Worm (Caenorhabditis elegans) whole organism, mixed stage, embryonic: ENCODE data around the gene T24D8.6.

Experiments used
- M03D4.4 ChIP-seq: sonication (generic microtip); optimal IDR thresholded peaks from 2 replicates; lab custom pipeline; 2017; ENCODE audit warnings: mild to moderate bottlenecking, missing genetic modification characterization, missing compliant biosample characterization
- bed-3 ChIP-seq: fragments of 200-800 bp; sonication (Bioruptor generic); optimal IDR thresholded peaks from 3 replicates; lab custom pipeline; 2018; ENCODE audit warnings: mild to moderate bottlenecking, missing genetic modification characterization, moderate library complexity, missing compliant biosample characterization
- blmp-1 ChIP-seq: fragments of 150-350 bp; optimal IDR thresholded peaks from 2 replicates; lab custom pipeline; 2014; ENCODE audit warnings: missing biosample characterization, missing genetic modification characterization
- ceh-39 ChIP-seq: fragments of 150-350 bp; optimal IDR thresholded peaks from 2 replicates; lab custom pipeline; 2014; ENCODE audit warnings: missing biosample characterization, missing genetic modification characterization
- ceh-43 ChIP-seq: fragments of 200-800 bp; sonication (Bioruptor generic); optimal IDR thresholded peaks from 2 replicates; lab custom pipeline; 2018; ENCODE audit warnings: mild to moderate bottlenecking, missing genetic modification characterization, moderate library complexity, missing compliant biosample characterization
- ceh-83 ChIP-seq: fragments of 200-800 bp; sonication (Bioruptor generic); optimal IDR thresholded peaks from 2 replicates; lab custom pipeline; 2018; ENCODE audit warnings: mild to moderate bottlenecking, missing genetic modification characterization, missing compliant biosample characterization
- ces-1 ChIP-seq: fragments of 150-350 bp; optimal IDR thresholded peaks from 2 replicates; lab custom pipeline; 2014; ENCODE audit warnings: missing biosample characterization, missing genetic modification reagents, missing genetic modification characterization
- cnd-1 ChIP-seq: fragments of 200-800 bp; sonication (Bioruptor generic); optimal IDR thresholded peaks from 2 replicates; lab custom pipeline; 2018; ENCODE audit warnings: mild to moderate bottlenecking, missing genetic modification characterization, missing compliant biosample characterization
- drap-1 ChIP-seq: fragments of 200-800 bp; sonication (Bioruptor generic); optimal IDR thresholded peaks from 3 replicates; lab custom pipeline; 2018; ENCODE audit warnings: mild to moderate bottlenecking, missing genetic modification characterization, missing compliant biosample characterization
- elt-1 ChIP-seq: sonication (generic microtip); optimal IDR thresholded peaks from 2 replicates; lab custom pipeline; 2017; ENCODE audit warnings: missing genetic modification characterization, mild to moderate bottlenecking, missing compliant biosample characterization, antibody characterized with exemption, moderate library complexity, borderline replicate concordance; ENCODE audit not compliant: insufficient read depth
- elt-3 ChIP-seq: fragments of 150-350 bp; optimal IDR thresholded peaks from 2 replicates; lab custom pipeline; 2014; ENCODE audit warnings: missing biosample characterization, missing genetic modification characterization
- flh-1 ChIP-seq: fragments of 200-800 bp; sonication (Bioruptor generic); optimal IDR thresholded peaks from 2 replicates; lab custom pipeline; 2018; ENCODE audit warnings: mild to moderate bottlenecking, missing genetic modification characterization, moderate library complexity, missing compliant biosample characterization
- ham-2 ChIP-seq: fragments of 200-800 bp; sonication (Bioruptor generic); optimal IDR thresholded peaks from 2 replicates; lab custom pipeline; 2018; ENCODE audit warnings: mild to moderate bottlenecking, missing genetic modification characterization, missing compliant biosample characterization
- hlh-1 ChIP-seq: fragments of 150-350 bp; optimal IDR thresholded peaks from 2 replicates; lab custom pipeline; 2014; ENCODE audit warnings: missing biosample characterization, missing genetic modification reagents, missing genetic modification characterization
- lin-13 ChIP-seq: fragments of 150-350 bp; optimal IDR thresholded peaks from 2 replicates; lab custom pipeline; 2014; ENCODE audit warnings: missing biosample characterization, missing genetic modification characterization
- lin-32 ChIP-seq: fragments of 200-800 bp; sonication (Bioruptor generic); optimal IDR thresholded peaks from 2 replicates; lab custom pipeline; 2018; ENCODE audit warnings: mild to moderate bottlenecking, missing genetic modification characterization, missing compliant biosample characterization
- lsy-2 ChIP-seq: fragments of 150-350 bp; optimal IDR thresholded peaks from 2 replicates; lab custom pipeline; 2014; ENCODE audit warnings: missing biosample characterization, missing genetic modification characterization
- mab-5 ChIP-seq: fragments of 150-350 bp; optimal IDR thresholded peaks from 2 replicates; lab custom pipeline; 2014; ENCODE audit warnings: missing biosample characterization, missing genetic modification characterization
- mep-1 ChIP-seq: fragments of 150-350 bp; optimal IDR thresholded peaks from 2 replicates; lab custom pipeline; 2017; ENCODE audit warnings: missing biosample characterization, missing genetic modification reagents, missing genetic modification characterization, inconsistent platforms
- mls-2 ChIP-seq: sonication (generic microtip); optimal IDR thresholded peaks from 2 replicates; lab custom pipeline; 2016; ENCODE audit warnings: mild to moderate bottlenecking, missing genetic modification characterization, moderate library complexity, missing compliant biosample characterization
- nhr-12 ChIP-seq: fragments of 150-350 bp; optimal IDR thresholded peaks from 2 replicates; lab custom pipeline; 2014; ENCODE audit warnings: missing biosample characterization, missing genetic modification characterization
- nhr-2 ChIP-seq: fragments of 150-350 bp; optimal IDR thresholded peaks from 2 replicates; lab custom pipeline; 2014; ENCODE audit warnings: missing biosample characterization, missing genetic modification characterization
- nhr-237 ChIP-seq: fragments of 150-350 bp; optimal IDR thresholded peaks from 2 replicates; lab custom pipeline; 2014; ENCODE audit warnings: missing biosample characterization, missing genetic modification characterization
- nhr-28 ChIP-seq: fragments of 150-350 bp; optimal IDR thresholded peaks from 2 replicates; lab custom pipeline; 2014; ENCODE audit warnings: missing biosample characterization, missing genetic modification characterization
- nhr-76 ChIP-seq: sonication (generic microtip); optimal IDR thresholded peaks from 2 replicates; lab custom pipeline; 2017; ENCODE audit warnings: missing biosample characterization, missing genetic modification characterization
- pha-4 ChIP-seq: fragments of 150-350 bp; optimal IDR thresholded peaks from 2 replicates; lab custom pipeline; 2018; ENCODE audit warnings: missing biosample characterization, missing genetic modification reagents, missing genetic modification characterization
- sem-2 ChIP-seq: fragments of 200-800 bp; sonication (Bioruptor generic); optimal IDR thresholded peaks from 2 replicates; lab custom pipeline; 2018; ENCODE audit warnings: mild to moderate bottlenecking, missing genetic modification characterization, missing compliant biosample characterization
- snpc-4 ChIP-seq: fragments of 150-350 bp; optimal IDR thresholded peaks from 2 replicates; lab custom pipeline; 2014; ENCODE audit warnings: missing biosample characterization, missing genetic modification characterization
- sptf-1 ChIP-seq: sonication (generic microtip); optimal IDR thresholded peaks from 2 replicates; lab custom pipeline; 2017; ENCODE audit warnings: mild to moderate bottlenecking, missing genetic modification characterization, moderate library complexity, missing compliant biosample characterization
- tbx-8 ChIP-seq: fragments of 200-800 bp; sonication (Bioruptor generic); optimal IDR thresholded peaks from 2 replicates; lab custom pipeline; 2018; ENCODE audit warnings: mild to moderate bottlenecking, missing genetic modification characterization, moderate library complexity, missing compliant biosample characterization
- unc-120 ChIP-seq: sonication (generic microtip); optimal IDR thresholded peaks from 2 replicates; lab custom pipeline; 2017; ENCODE audit warnings: missing genetic modification characterization, missing compliant biosample characterization; ENCODE audit not compliant: poor library complexity, severe bottlenecking
- unc-39 ChIP-seq: fragments of 150-350 bp; optimal IDR thresholded peaks from 2 replicates; lab custom pipeline; 2014; ENCODE audit warnings: missing biosample characterization, missing genetic modification characterization
- unc-62 ChIP-seq: fragments of 150-350 bp; optimal IDR thresholded peaks from 2 replicates; lab custom pipeline; 2014; ENCODE audit warnings: missing biosample characterization, missing genetic modification reagents, missing genetic modification characterization
- zip-8 ChIP-seq: fragments of 150-350 bp; optimal IDR thresholded peaks from 2 replicates; lab custom pipeline; 2014; ENCODE audit warnings: missing biosample characterization, missing genetic modification characterization
- ztf-11 ChIP-seq: fragments of 150-350 bp; optimal IDR thresholded peaks from 2 replicates; lab custom pipeline; 2014; ENCODE audit warnings: missing biosample characterization, missing genetic modification characterization

T24D8.6 gene

DNA sequence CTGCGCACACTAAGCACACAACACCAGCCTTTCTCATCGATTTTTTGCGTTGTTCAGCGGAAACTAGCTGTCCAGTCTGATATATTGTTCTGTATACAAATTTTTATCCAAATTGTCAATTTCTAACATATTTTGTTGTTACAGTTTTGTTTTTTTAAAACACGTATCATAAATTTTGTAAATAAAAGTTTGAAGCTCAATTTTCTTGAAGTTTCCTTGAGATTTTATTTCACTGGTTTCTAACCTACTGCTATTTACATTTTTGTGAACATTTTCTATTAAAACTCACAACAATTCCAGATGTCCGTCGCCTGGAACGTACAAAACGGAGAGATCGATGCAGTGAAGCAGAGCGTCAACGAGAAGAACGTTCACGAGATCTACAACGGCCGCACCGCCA lies 41.4 kb upstream of the T24D8.6 start, which contains the start of gene mtpn-1:
Gene mtpn-1 (plus strand): TSS at position 301 of the 400 bp plus-strand sequence.
- no peak for TF ChIP-seq mab-5 (tag; lab: Kevin White, UChicago)
- no peak for TF ChIP-seq lin-13
- no peak for TF ChIP-seq blmp-1 (tag; lab: Kevin White, UChicago)
- no peak for TF ChIP-seq ham-2
- TF ChIP-seq lsy-2 (tag; lab: Kevin White, UChicago): no peak
- TF ChIP-seq drap-1 (GFP tag; lab: Kevin White, UChicago): no peak
- TF ChIP-seq, all 35 proteins: peak for 0

- TF ChIP-seq nhr-2 (tag; lab: Kevin White, UChicago) (no peak), M03D4.4 (tag; lab: Kevin White, UChicago) (no peak), lsy-2 (tag; lab: Kevin White, UChicago) (no peak), mep-1 (tag; lab: Kevin White, UChicago) (no peak), unc-62 (GFP tag; lab: Kevin White, UChicago) (no peak), unc-120 (tag; lab: Kevin White, UChicago) (no peak), bed-3 (GFP tag; lab: Kevin White, UChicago) (no peak), elt-1 (tag; lab: Kevin White, UChicago) (no peak), mls-2 (tag; lab: Kevin White, UChicago) (no peak), ceh-43 (GFP tag; lab: Kevin White, UChicago) (no peak), unc-39 (tag; lab: Kevin White, UChicago) (no peak), mab-5 (tag; lab: Kevin White, UChicago) (no peak), elt-3 (tag; lab: Kevin White, UChicago) (no peak), lin-13 (no peak), sem-2 (GFP tag; lab: Kevin White, UChicago) (no peak), snpc-4 (no peak), nhr-12 (tag; lab: Kevin White, UChicago) (no peak)
These were observed 37.9 kb upstream of the T24D8.6 start, which contains the start of gene C43H6.4 for ce11 chrX:2403724-2404123. Gene C43H6.4, plus strand, starts transcription at chrX:2404024.

DNA sequence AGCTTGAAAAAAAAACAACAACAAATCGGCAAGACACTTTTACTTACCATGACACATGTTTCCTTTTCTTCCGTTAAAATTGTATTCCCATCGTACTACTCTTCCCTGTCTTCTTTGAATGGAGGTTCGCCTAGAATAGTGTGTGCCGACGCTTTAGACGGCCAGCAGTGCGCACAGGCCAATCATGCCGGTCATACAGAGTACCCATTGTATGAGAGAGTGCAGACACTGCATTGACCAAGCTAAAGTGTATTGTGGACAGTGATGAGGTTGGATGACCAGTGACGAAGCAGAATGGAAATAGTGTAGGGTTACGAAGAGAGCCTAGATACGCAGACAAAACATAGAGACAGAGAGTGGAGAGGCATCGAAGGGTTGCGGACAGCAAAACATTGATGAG lies 36.1 kb upstream of the T24D8.6 start, which contains the start of gene dhhc-9:
Gene dhhc-9 (minus strand): TSS at position 154 of the 400 bp plus-strand sequence.
- TF ChIP-seq elt-3 (tag; lab: Kevin White, UChicago) (no peak), cnd-1 (tag; lab: Kevin White, UChicago) (peak; percentile 39), tbx-8 (no peak), nhr-76 (tag; lab: Kevin White, UChicago) (no peak), nhr-237 (no peak), flh-1 (GFP tag; lab: Kevin White, UChicago) (no peak), nhr-12 (tag; lab: Kevin White, UChicago) (no peak), ces-1 (peak; percentile 76), drap-1 (GFP tag; lab: Kevin White, UChicago) (no peak), sptf-1 (tag; lab: Kevin White, UChicago) (peak; percentile 41), ceh-83 (no peak), sem-2 (GFP tag; lab: Kevin White, UChicago) (no peak), ceh-39 (no peak), hlh-1 (tag; lab: Kevin White, UChicago) (no peak), snpc-4 (no peak), lin-13 (no peak), nhr-28 (tag; lab: Kevin White, UChicago) (no peak), pha-4 (tag; lab: Kevin White, UChicago) (peak; percentile 31), mls-2 (tag; lab: Kevin White, UChicago) (peak; percentile 70), lin-32 (GFP tag; lab: Kevin White, UChicago) (no peak), zip-8 (tag; lab: Kevin White, UChicago) (no peak), bed-3 (GFP tag; lab: Kevin White, UChicago) (no peak), M03D4.4 (tag; lab: Kevin White, UChicago) (no peak), lsy-2 (tag; lab: Kevin White, UChicago) (no peak), ceh-43 (GFP tag; lab: Kevin White, UChicago) (no peak), ham-2 (peak; percentile 70), mep-1 (tag; lab: Kevin White, UChicago) (peak; percentile 14), ztf-11 (no peak), nhr-2 (tag; lab: Kevin White, UChicago) (peak; percentile 28), elt-1 (tag; lab: Kevin White, UChicago) (no peak), unc-120 (tag; lab: Kevin White, UChicago) (peak; percentile 17), unc-39 (tag; lab: Kevin White, UChicago) (no peak), mab-5 (tag; lab: Kevin White, UChicago) (no peak), unc-62 (GFP tag; lab: Kevin White, UChicago) (no peak), blmp-1 (tag; lab: Kevin White, UChicago) (no peak)
